Worm (Caenorhabditis elegans): ENCODE data around the gene F38H12.5.

- TF ChIP-seq ets-4 (tag; optimal IDR thresholded peaks at IDR 0.05) (no peak), T23F11.4 (GFP tag; optimal IDR thresholded peaks at IDR 0.05) (no peak), ceh-9 (tag; optimal IDR thresholded peaks at IDR 0.05) (no peak), hlh-6 (tag; optimal IDR thresholded peaks at IDR 0.05) (no peak), dmd-4 (tag; optimal IDR thresholded peaks at IDR 0.05; ENCODE audit: borderline replicate concordance) (no peak), dve-1 (tag; optimal IDR thresholded peaks at IDR 0.05) (no peak), pha-4 (tag; optimal IDR thresholded peaks at IDR 0.05) (no peak), pat-9 (tag; optimal IDR thresholded peaks at IDR 0.05) (no peak), elt-2 (tag; optimal IDR thresholded peaks at IDR 0.05) (no peak), fkh-6 (tag; optimal IDR thresholded peaks at IDR 0.05) (no peak), F13H6.1 (tag; optimal IDR thresholded peaks at IDR 0.05) (no peak), Y22D7AL.16 (tag; optimal IDR thresholded peaks at IDR 0.05) (no peak), pha-2 (tag; optimal IDR thresholded peaks at IDR 0.05) (no peak), ceh-6 (GFP tag; optimal IDR thresholded peaks at IDR 0.05) (no peak)
Measured at ce11 chrV:4031319-4031718, 51.5 kb downstream of the F38H12.5 start, which contains the start of gene cyp-35A4.

Measured in whole organism, late embryonic.